Worm (Caenorhabditis elegans) whole organism, midembryonic: ENCODE measurements around the gene K07F5.14.

Experiments used
- cog-1 ChIP-seq: sonication (generic microtip); optimal IDR thresholded peaks from 2 replicates; lab custom pipeline; 2016; ENCODE audit warnings: missing genetic modification characterization, missing compliant biosample characterization
- flt-1 ChIP-seq: fragments of 200-800 bp; sonication (Bioruptor generic); IDR thresholded peaks from 2 replicates; pipeline ENCODE4 v1.3.6; 2022; ENCODE audit warnings: missing genetic modification characterization, missing compliant biosample characterization
- klf-2 ChIP-seq: fragments of 200-800 bp; sonication (Bioruptor generic); conservative IDR thresholded peaks from 2 replicates; pipeline ENCODE4 v1.3.6; 2022; ENCODE audit warnings: missing genetic modification reagents, missing genetic modification characterization, missing compliant biosample characterization
- ref-1 ChIP-seq: fragments of 200-800 bp; sonication (Bioruptor generic); conservative IDR thresholded peaks from 2 replicates; pipeline ENCODE4 v1.3.6; 2022; ENCODE audit warnings: missing genetic modification reagents, missing genetic modification characterization, missing compliant biosample characterization
- ztf-23 ChIP-seq: fragments of 200-800 bp; sonication (Bioruptor generic); IDR thresholded peaks from 2 replicates; pipeline ENCODE4 v1.3.6; 2022; ENCODE audit warnings: missing genetic modification reagents, missing genetic modification characterization, missing compliant biosample characterization
- ztf-29 ChIP-seq: fragments of 200-800 bp; sonication (Bioruptor generic); IDR thresholded peaks from 2 replicates; pipeline ENCODE4 v1.3.6; 2022; ENCODE audit warnings: missing genetic modification reagents, missing genetic modification characterization, missing compliant biosample characterization

- no peak for TF ChIP-seq flt-1
- TF ChIP-seq klf-2: no peak
- TF ChIP-seq cog-1 (tag; lab: Kevin White, UChicago): no peak
- no peak for TF ChIP-seq ztf-29 (GFP tag; lab: Robert Waterston, UW)
- TF ChIP-seq ref-1 (GFP tag; lab: Robert Waterston, UW): no peak
- no peak for TF ChIP-seq ztf-23 (GFP tag; lab: Robert Waterston, UW)
These were observed 9.8 kb upstream of the K07F5.14 start, which contains the start of gene ssq-1 for ce11 chrIV:9852250-9852649.
